Worm (Caenorhabditis elegans) whole organism, L4 larva: ENCODE data around the gene ncx-7.

Experiments used
- D1046.2 ChIP-seq: fragments of 200-800 bp; sonication (Bioruptor generic); IDR thresholded peaks from 2 replicates; pipeline ENCODE4 v1.3.6; 2022; ENCODE audit warnings: missing genetic modification characterization, missing compliant biosample characterization
- F44E2.7 ChIP-seq: fragments of 200-800 bp; sonication (Bioruptor generic); IDR thresholded peaks from 2 replicates; pipeline ENCODE4 v2.1.2; 2022; ENCODE audit warnings: missing genetic modification characterization, missing compliant biosample characterization
- F49E8.2 ChIP-seq: sonication (generic microtip); optimal IDR thresholded peaks from 2 replicates; lab custom pipeline; 2016; ENCODE audit warnings: missing compliant biosample characterization, mild to moderate bottlenecking, missing genetic modification characterization, borderline replicate concordance
- Y48G9A.11 ChIP-seq: fragments of 200-800 bp; sonication (Bioruptor generic); IDR thresholded peaks from 2 replicates; pipeline ENCODE4 v1.3.6; 2022; ENCODE audit warnings: missing genetic modification reagents, missing genetic modification characterization, missing compliant biosample characterization
- ZK546.5 ChIP-seq, 2 experiments: sonication (generic microtip); optimal IDR thresholded peaks; 2 replicates each; lab custom pipeline; 2017; ENCODE audit warnings: missing biosample characterization in 2 of 2, missing genetic modification characterization in 2 of 2
- ceh-20 ChIP-seq: fragments of 200-800 bp; sonication (Bioruptor generic); IDR thresholded peaks from 2 replicates; pipeline ENCODE4 v1.3.6; 2022; ENCODE audit warnings: missing genetic modification reagents, missing genetic modification characterization, missing compliant biosample characterization
- ceh-32 ChIP-seq: sonication (generic microtip); optimal IDR thresholded peaks from 2 replicates; lab custom pipeline; 2016; ENCODE audit warnings: mild to moderate bottlenecking, missing genetic modification characterization, missing compliant biosample characterization; ENCODE audit not compliant: poor library complexity
- ceh-62 ChIP-seq: sonication (generic microtip); optimal IDR thresholded peaks from 2 replicates; lab custom pipeline; 2017; ENCODE audit warnings: missing biosample characterization, missing genetic modification characterization
- ctbp-1 ChIP-seq: fragments of 200-800 bp; sonication (Bioruptor generic); IDR thresholded peaks from 2 replicates; pipeline ENCODE4 v1.3.6; 2022; ENCODE audit warnings: missing genetic modification reagents, missing genetic modification characterization, missing compliant biosample characterization
- daf-16 ChIP-seq, 3 experiments: sonication (generic microtip); optimal IDR thresholded peaks; 2 replicates each; lab custom pipeline; 2016 to 2017; ENCODE audit warnings: missing genetic modification characterization in 3 of 3, missing genetic modification reagents in 3 of 3, mild to moderate bottlenecking in 2 of 3, missing compliant biosample characterization in 2 of 3, missing biosample characterization in 1 of 3, moderate library complexity in 1 of 3
- daf-19 ChIP-seq: fragments of 200-800 bp; sonication (Bioruptor generic); conservative IDR thresholded peaks from 2 replicates; pipeline ENCODE4 v1.3.6; 2022; ENCODE audit warnings: missing genetic modification characterization, missing compliant biosample characterization
- dpl-1 ChIP-seq: fragments of 150-350 bp; optimal IDR thresholded peaks from 2 replicates; lab custom pipeline; 2014; ENCODE audit warnings: missing biosample characterization, missing genetic modification reagents, missing genetic modification characterization
- egl-27 ChIP-seq: sonication (generic microtip); optimal IDR thresholded peaks from 3 replicates; lab custom pipeline; 2017; ENCODE audit warnings: missing biosample characterization, missing genetic modification reagents, missing genetic modification characterization
- fkh-10 ChIP-seq: fragments of 150-350 bp; optimal IDR thresholded peaks from 2 replicates; lab custom pipeline; 2014; ENCODE audit warnings: missing biosample characterization, missing genetic modification reagents, missing genetic modification characterization
- hlh-11 ChIP-seq: fragments of 200-800 bp; sonication (Bioruptor generic); optimal IDR thresholded peaks from 2 replicates; lab custom pipeline; 2018; ENCODE audit warnings: mild to moderate bottlenecking, missing genetic modification characterization, missing compliant biosample characterization
- hlh-30 ChIP-seq: sonication (generic microtip); optimal IDR thresholded peaks from 2 replicates; lab custom pipeline; 2017; ENCODE audit warnings: antibody characterized with exemption, mild to moderate bottlenecking, missing genetic modification characterization, missing compliant biosample characterization; ENCODE audit not compliant: insufficient read depth
- hmg-1.1 ChIP-seq: fragments of 200-800 bp; sonication (Bioruptor generic); IDR thresholded peaks from 2 replicates; pipeline ENCODE4 v1.3.6; 2022; ENCODE audit warnings: missing genetic modification reagents, missing genetic modification characterization, missing compliant biosample characterization
- lim-7 ChIP-seq: fragments of 200-800 bp; sonication (Bioruptor generic); IDR thresholded peaks from 2 replicates; pipeline ENCODE4 v1.3.6; 2022; ENCODE audit warnings: missing genetic modification characterization, missing compliant biosample characterization
- lin-1 ChIP-seq: fragments of 200-800 bp; sonication (Bioruptor generic); IDR thresholded peaks from 2 replicates; pipeline ENCODE4 v1.3.6; 2022; ENCODE audit warnings: missing genetic modification reagents, missing genetic modification characterization, missing compliant biosample characterization
- lir-3 ChIP-seq: sonication (generic microtip); optimal IDR thresholded peaks from 2 replicates; lab custom pipeline; 2016; ENCODE audit warnings: mild to moderate bottlenecking, missing genetic modification characterization, missing compliant biosample characterization
- lsy-2 ChIP-seq, 2 experiments: fragments of 150-350 bp in 1 of 2; sonication (generic microtip) in 1 of 2; optimal IDR thresholded peaks; 2 replicates each; lab custom pipeline; 2014 to 2017; ENCODE audit warnings: missing biosample characterization in 2 of 2, missing genetic modification characterization in 2 of 2
- mdl-1 ChIP-seq, 2 experiments: fragments of 150-350 bp in 1 of 2; sonication (generic microtip) in 1 of 2; optimal IDR thresholded peaks; 2 replicates each; lab custom pipeline; 2014 to 2017; ENCODE audit warnings: missing biosample characterization in 2 of 2, missing genetic modification characterization in 2 of 2
- mdt-29 ChIP-seq: fragments of 200-800 bp; sonication (Bioruptor generic); IDR thresholded peaks from 2 replicates; pipeline ENCODE4 v1.3.6; 2022; ENCODE audit warnings: missing genetic modification reagents, missing genetic modification characterization, missing compliant biosample characterization
- mep-1 ChIP-seq: fragments of 150-350 bp; sonication (generic microtip); optimal IDR thresholded peaks from 3 replicates; lab custom pipeline; 2014; ENCODE audit warnings: missing biosample characterization, missing genetic modification characterization
- mes-2 ChIP-seq: sonication (generic microtip); optimal IDR thresholded peaks from 2 replicates; lab custom pipeline; 2016; ENCODE audit warnings: missing genotype, mild to moderate bottlenecking, missing genetic modification characterization, missing compliant biosample characterization; ENCODE audit not compliant: poor library complexity, severe bottlenecking
- nhr-10 ChIP-seq: fragments of 150-350 bp; optimal IDR thresholded peaks from 2 replicates; lab custom pipeline; 2014; ENCODE audit warnings: missing biosample characterization, missing genetic modification characterization
- nhr-11 ChIP-seq: fragments of 150-350 bp; optimal IDR thresholded peaks from 2 replicates; lab custom pipeline; 2014; ENCODE audit warnings: missing biosample characterization, missing genetic modification characterization
- nhr-111 ChIP-seq: fragments of 200-800 bp; sonication (Bioruptor generic); optimal IDR thresholded peaks from 2 replicates; lab custom pipeline; 2018; ENCODE audit warnings: mild to moderate bottlenecking, missing genetic modification characterization, missing compliant biosample characterization
- nhr-237 ChIP-seq: sonication (generic microtip); optimal IDR thresholded peaks from 2 replicates; lab custom pipeline; 2017; ENCODE audit warnings: missing biosample characterization, missing genetic modification characterization
- nhr-28 ChIP-seq: fragments of 150-350 bp; optimal IDR thresholded peaks from 2 replicates; lab custom pipeline; 2014; ENCODE audit warnings: missing biosample characterization, missing genetic modification characterization
- nhr-42 ChIP-seq: fragments of 200-800 bp; sonication (Bioruptor generic); IDR thresholded peaks from 2 replicates; pipeline ENCODE4 v1.3.6; 2022; ENCODE audit warnings: missing genetic modification characterization, missing compliant biosample characterization
- nhr-6 ChIP-seq: fragments of 150-350 bp; optimal IDR thresholded peaks from 2 replicates; lab custom pipeline; 2014; ENCODE audit warnings: missing biosample characterization, missing genetic modification characterization
- nhr-76 ChIP-seq: fragments of 150-350 bp; optimal IDR thresholded peaks from 2 replicates; lab custom pipeline; 2014; ENCODE audit warnings: missing biosample characterization, missing genetic modification characterization
- php-3 ChIP-seq: fragments of 200-800 bp; sonication (Bioruptor generic); IDR thresholded peaks from 2 replicates; pipeline ENCODE4 v1.3.6; 2022; ENCODE audit warnings: missing genetic modification reagents, missing genetic modification characterization, missing compliant biosample characterization
- set-16 ChIP-seq: fragments of 200-800 bp; sonication (Bioruptor generic); IDR thresholded peaks from 2 replicates; pipeline ENCODE4 v1.3.6; 2022; ENCODE audit warnings: missing genetic modification reagents, missing genetic modification characterization, missing compliant biosample characterization
- skn-1 ChIP-seq: fragments of 150-350 bp; optimal IDR thresholded peaks from 2 replicates; lab custom pipeline; 2014; ENCODE audit warnings: missing biosample characterization, missing genetic modification characterization
- snpc-1.2 ChIP-seq: fragments of 200-800 bp; sonication (Bioruptor generic); IDR thresholded peaks from 2 replicates; pipeline ENCODE4 v1.3.6; 2022; ENCODE audit warnings: missing genetic modification reagents, missing genetic modification characterization, missing compliant biosample characterization
- tra-1 ChIP-seq: fragments of 200-800 bp; sonication (Bioruptor generic); IDR thresholded peaks from 2 replicates; pipeline ENCODE4 v1.3.6; 2022; ENCODE audit warnings: missing genetic modification reagents, missing genetic modification characterization, missing compliant biosample characterization
- unc-62 ChIP-seq, 3 experiments: fragments of 150-350 bp in 1 of 3; sonication (generic microtip); optimal IDR thresholded peaks in 2 of 3; peaks in 1 of 3; 1 replicate in 1 of 3; 2 replicates in 2 of 3; lab custom pipeline; 2014 to 2017; ENCODE audit warnings: missing biosample characterization in 3 of 3, missing genetic modification characterization in 3 of 3, missing genetic modification reagents in 3 of 3, missing genotype in 1 of 3
- zip-11 ChIP-seq: fragments of 200-800 bp; sonication (Bioruptor generic); IDR thresholded peaks from 2 replicates; pipeline ENCODE4 v1.3.6; 2022; ENCODE audit warnings: missing genetic modification characterization, missing compliant biosample characterization
- ztf-7 ChIP-seq: fragments of 150-350 bp; optimal IDR thresholded peaks from 2 replicates; lab custom pipeline; 2014; ENCODE audit warnings: missing biosample characterization, missing genetic modification characterization

The ncx-7 gene

DNA sequence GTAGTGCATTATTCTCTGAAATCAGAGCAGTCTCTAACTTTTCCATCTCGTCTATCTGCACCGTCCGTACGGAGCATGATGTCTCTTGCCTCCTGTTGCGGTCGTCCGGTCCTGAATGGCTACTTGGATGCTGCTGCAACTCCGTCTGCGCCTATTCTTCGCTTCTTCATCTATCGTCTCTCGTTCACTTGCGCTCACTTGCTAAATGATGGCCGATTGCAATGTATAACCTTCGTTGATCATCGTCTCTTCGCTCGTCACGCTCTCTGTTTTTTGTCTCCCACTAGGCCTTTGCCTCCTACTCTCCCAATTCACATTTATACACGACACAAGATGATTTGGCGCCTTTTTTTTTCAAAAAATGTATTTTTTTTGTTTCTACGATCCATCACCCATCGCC, 22.8 kb downstream of the ncx-7 start (continued):
- TF ChIP-seq hlh-11 (tag; lab: Kevin White, UChicago) (peak; percentile 78), nhr-28 (tag; lab: Kevin White, UChicago) (peak; percentile 59), D1046.2 (GFP tag; lab: Robert Waterston, UW) (no peak), nhr-11 (peak; percentile 78), ztf-7 (tag; lab: Kevin White, UChicago) (peak; percentile 9), set-16 (GFP tag; lab: Robert Waterston, UW) (0 out of 2 replicates have a peak, but pooled peaks have one; percentile 18), mep-1 (peak; percentile 73), ceh-62 (no peak), hmg-1.1 (GFP tag; lab: Robert Waterston, UW) (peak; percentile 63), ceh-32 (tag; lab: Kevin White, UChicago) (no peak), skn-1 (tag; lab: Kevin White, UChicago) (no peak), nhr-237 (tag; lab: Kevin White, UChicago) (no peak), daf-19 (GFP tag; lab: Robert Waterston, UW) (no peak), fkh-10 (GFP tag; lab: Kevin White, UChicago) (peak; percentile 58), F44E2.7 (GFP tag; lab: Robert Waterston, UW) (no peak), egl-27 (tag; lab: Kevin White, UChicago) (no peak), ctbp-1 (GFP tag; lab: Robert Waterston, UW) (0 out of 2 replicates have a peak, but pooled peaks have one; percentile 24), nhr-111 (GFP tag; lab: Kevin White, UChicago) (no peak), mdl-1 (tag; optimal IDR thresholded peaks at IDR 0.05; lab: Kevin White, UChicago) (peak in 1 of 2 experiments; percentile 46)

DNA sequence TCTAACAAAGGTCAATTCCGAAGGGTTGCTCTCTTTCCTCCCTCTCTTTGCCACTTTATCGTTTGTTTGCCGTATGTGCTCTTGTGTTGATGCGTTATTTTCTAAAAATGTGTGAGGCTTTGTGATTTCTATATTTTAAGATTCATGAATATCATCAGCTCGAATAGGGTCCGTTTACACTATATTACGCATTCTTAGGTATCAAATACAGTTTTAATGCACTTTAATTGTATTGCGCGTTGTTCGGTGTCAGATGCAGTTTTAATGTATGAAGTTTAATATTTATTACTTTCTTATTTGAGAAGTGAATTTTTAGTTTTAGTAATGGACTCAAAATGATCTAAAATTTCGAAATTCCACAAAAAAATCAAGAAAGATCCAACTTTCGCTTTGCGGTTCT, 23.7 kb downstream of the ncx-7 start, which contains the start of gene bud-31:
bud-31 (minus strand) TSS at position 101 of the 400 bp plus-strand sequence.
- TF ChIP-seq zip-11 (GFP tag; lab: Robert Waterston, UW), result no peak
- TF ChIP-seq F49E8.2, result no peak
- TF ChIP-seq Y48G9A.11 (GFP tag; lab: Robert Waterston, UW), result no peak
- no peak for TF ChIP-seq php-3 (GFP tag; lab: Robert Waterston, UW)
- TF ChIP-seq ceh-62, result no peak
- TF ChIP-seq mep-1, result no peak
- no peak for TF ChIP-seq lir-3
- TF ChIP-seq tra-1 (GFP tag; lab: Robert Waterston, UW), result no peak
- no peak for TF ChIP-seq nhr-10 (tag; lab: Kevin White, UChicago)
- no peak for TF ChIP-seq snpc-1.2 (GFP tag; lab: Robert Waterston, UW)
- TF ChIP-seq ZK546.5 (tag; optimal IDR thresholded peaks at IDR 0.05; lab: Kevin White, UChicago), result no peak
- TF ChIP-seq nhr-76, result no peak
- TF ChIP-seq ceh-20 (GFP tag; lab: Robert Waterston, UW), result no peak
- no peak for TF ChIP-seq unc-62 (GFP tag; optimal IDR thresholded peaks at IDR 0.05 in 1 of 2; lab: Kevin White, UChicago)
- TF ChIP-seq unc-62 (tag; optimal IDR thresholded peaks at IDR 0.05; lab: Kevin White, UChicago), result no peak
- TF ChIP-seq nhr-42 (GFP tag; lab: Robert Waterston, UW), result no peak
- TF ChIP-seq daf-16 (GFP tag; optimal IDR thresholded peaks at IDR 0.05; lab: Kevin White, UChicago), result no peak
- TF ChIP-seq daf-16 (tag; optimal IDR thresholded peaks at IDR 0.05; lab: Kevin White, UChicago), result no peak
- TF ChIP-seq lin-1 (GFP tag; lab: Robert Waterston, UW), result no peak

DNA sequence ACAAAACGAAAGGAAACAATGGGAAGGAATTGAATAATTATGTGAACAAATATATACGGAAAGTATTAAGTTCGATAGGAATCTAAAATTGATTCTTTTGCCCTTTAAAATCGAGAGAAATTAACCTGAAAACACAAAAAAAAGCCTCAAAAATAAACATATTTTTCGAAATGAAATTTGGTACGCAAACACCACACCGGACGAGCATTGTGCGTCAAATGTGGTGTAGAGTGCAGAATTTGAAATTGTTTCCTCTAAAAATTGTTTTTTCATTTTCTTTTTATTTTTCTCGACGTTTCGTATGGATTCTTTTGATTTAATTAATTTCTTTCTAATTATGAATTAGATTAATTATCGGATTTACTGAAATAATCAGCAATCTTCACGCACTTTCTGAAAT, 24.7 kb downstream of the ncx-7 start:
- peak in 1 of 2 experiments; percentile 33 for TF ChIP-seq lsy-2 (tag; optimal IDR thresholded peaks at IDR 0.05; lab: Kevin White, UChicago)
- TF ChIP-seq mes-2, result peak; percentile 47
- no peak for TF ChIP-seq lim-7 (GFP tag; lab: Robert Waterston, UW)
- TF ChIP-seq nhr-6 (tag; lab: Kevin White, UChicago), result peak; percentile 39
- no peak for TF ChIP-seq daf-16 (GFP tag; optimal IDR thresholded peaks at IDR 0.05; lab: Kevin White, UChicago)
- TF ChIP-seq daf-16 (tag; optimal IDR thresholded peaks at IDR 0.05; lab: Kevin White, UChicago), result peak; percentile 16
- TF ChIP-seq hlh-30 (tag; lab: Kevin White, UChicago), result peak; percentile 13
- TF ChIP-seq mdt-29, result no peak
- peak; percentile 32 for TF ChIP-seq dpl-1 (GFP tag; lab: Kevin White, UChicago)
